Worm (Caenorhabditis elegans) whole organism, L1 larva: ENCODE results near the gene fbxa-116.

Experiments used
- C16A3.4 ChIP-seq: fragments of 150-350 bp; optimal IDR thresholded peaks from 2 replicates; lab custom pipeline; 2014; ENCODE audit warnings: missing biosample characterization, missing genetic modification characterization
- aha-1 ChIP-seq: fragments of 150-350 bp; optimal IDR thresholded peaks from 2 replicates; lab custom pipeline; 2014; ENCODE audit warnings: missing biosample characterization, missing genetic modification characterization
- aly-2 ChIP-seq: fragments of 150-350 bp; optimal IDR thresholded peaks from 2 replicates; lab custom pipeline; 2014; ENCODE audit warnings: missing biosample characterization, missing genetic modification characterization
- ceh-63 ChIP-seq: fragments of 200-800 bp; sonication (Bioruptor generic); optimal IDR thresholded peaks from 2 replicates; lab custom pipeline; 2018; ENCODE audit warnings: mild to moderate bottlenecking, missing genetic modification characterization, missing compliant biosample characterization
- dpl-1 ChIP-seq, 3 experiments: fragments of 150-350 bp in 2 of 3; sonication (generic microtip) in 1 of 3; optimal IDR thresholded peaks; 2 replicates each; lab custom pipeline; 2014 to 2017; ENCODE audit warnings: missing biosample characterization in 3 of 3, missing genetic modification characterization in 3 of 3, missing genetic modification reagents in 3 of 3
- efl-1 ChIP-seq, 4 experiments: fragments of 150-350 bp; optimal IDR thresholded peaks in 3 of 4; peaks in 1 of 4; 1 replicate in 1 of 4; 2 replicates in 3 of 4; lab custom pipeline; 2014; ENCODE audit warnings: missing biosample characterization in 2 of 4, missing genetic modification characterization in 2 of 4, missing genetic modification reagents in 2 of 4
- egl-27 ChIP-seq, 2 experiments: fragments of 150-350 bp in 1 of 2; sonication (generic microtip); optimal IDR thresholded peaks; 3 replicates each; lab custom pipeline; 2017 to 2018; ENCODE audit warnings: missing biosample characterization in 2 of 2, missing genetic modification characterization in 2 of 2, missing genetic modification reagents in 2 of 2
- elt-2 ChIP-seq: sonication (generic microtip); optimal IDR thresholded peaks from 2 replicates; lab custom pipeline; 2016; ENCODE audit warnings: missing genetic modification characterization, mild to moderate bottlenecking, inconsistent platforms, missing compliant biosample characterization, missing genetic modification reagents
- fkh-4 ChIP-seq: sonication (generic microtip); optimal IDR thresholded peaks from 2 replicates; lab custom pipeline; 2016; ENCODE audit warnings: missing compliant biosample characterization, missing genetic modification characterization, borderline replicate concordance
- fkh-8 ChIP-seq: sonication (generic microtip); optimal IDR thresholded peaks from 2 replicates; lab custom pipeline; 2016; ENCODE audit warnings: mild to moderate bottlenecking, missing genetic modification characterization, missing compliant biosample characterization
- fos-1 ChIP-seq: fragments of 150-350 bp; optimal IDR thresholded peaks from 2 replicates; lab custom pipeline; 2014; ENCODE audit warnings: missing biosample characterization, missing genetic modification characterization
- irx-1 ChIP-seq: sonication (generic microtip); optimal IDR thresholded peaks from 2 replicates; lab custom pipeline; 2016; ENCODE audit warnings: missing genetic modification characterization, missing compliant biosample characterization
- lin-14 ChIP-seq: fragments of 200-800 bp; sonication (Bioruptor generic); optimal IDR thresholded peaks from 2 replicates; lab custom pipeline; 2018; ENCODE audit warnings: mild to moderate bottlenecking, missing genetic modification characterization, moderate library complexity, missing compliant biosample characterization
- mab-9 ChIP-seq: fragments of 200-800 bp; sonication (Bioruptor generic); IDR thresholded peaks from 2 replicates; pipeline ENCODE4 v1.3.6; 2022; ENCODE audit warnings: missing genetic modification reagents, missing genetic modification characterization, missing compliant biosample characterization
- mdl-1 ChIP-seq, 2 experiments: fragments of 150-350 bp; optimal IDR thresholded peaks; 2 replicates each; lab custom pipeline; 2014 to 2017; ENCODE audit warnings: missing biosample characterization in 2 of 2, missing genetic modification characterization in 2 of 2, inconsistent platforms in 1 of 2
- mep-1 ChIP-seq: fragments of 150-350 bp; optimal IDR thresholded peaks from 2 replicates; lab custom pipeline; 2014; ENCODE audit warnings: missing biosample characterization, missing genetic modification characterization
- nhr-12 ChIP-seq: sonication (generic microtip); optimal IDR thresholded peaks from 2 replicates; lab custom pipeline; 2017; ENCODE audit warnings: missing biosample characterization, missing genetic modification characterization
- nhr-19 ChIP-seq: fragments of 200-800 bp; sonication (Bioruptor generic); conservative IDR thresholded peaks from 2 replicates; pipeline ENCODE4 v1.3.6; 2022; ENCODE audit warnings: missing genetic modification characterization, missing compliant biosample characterization
- nhr-20 ChIP-seq: sonication (generic microtip); optimal IDR thresholded peaks from 2 replicates; lab custom pipeline; 2016; ENCODE audit warnings: mild to moderate bottlenecking, missing genetic modification characterization, missing compliant biosample characterization
- nhr-237 ChIP-seq: fragments of 150-350 bp; optimal IDR thresholded peaks from 2 replicates; lab custom pipeline; 2014; ENCODE audit warnings: missing biosample characterization, missing genetic modification characterization
- nhr-28 ChIP-seq: fragments of 150-350 bp; optimal IDR thresholded peaks from 2 replicates; lab custom pipeline; 2014; ENCODE audit warnings: missing biosample characterization, missing genetic modification characterization
- nhr-47 ChIP-seq: sonication (generic microtip); optimal IDR thresholded peaks from 2 replicates; lab custom pipeline; 2016; ENCODE audit warnings: mild to moderate bottlenecking, missing genetic modification characterization, moderate library complexity, missing compliant biosample characterization
- nhr-85 ChIP-seq: sonication (generic microtip); peaks from one replicate; lab custom pipeline; 2016; ENCODE audit warnings: missing genetic modification characterization, inconsistent platforms, missing compliant biosample characterization
- pax-3 ChIP-seq: fragments of 200-800 bp; sonication (Bioruptor generic); optimal IDR thresholded peaks from 2 replicates; lab custom pipeline; 2018; ENCODE audit warnings: mild to moderate bottlenecking, missing genetic modification characterization, moderate library complexity, missing compliant biosample characterization
- rnt-1 ChIP-seq: sonication (generic microtip); optimal IDR thresholded peaks from 2 replicates; lab custom pipeline; 2016; ENCODE audit warnings: mild to moderate bottlenecking, missing genetic modification characterization, moderate library complexity, missing compliant biosample characterization
- sup-37 ChIP-seq: fragments of 200-800 bp; sonication (Bioruptor generic); optimal IDR thresholded peaks from 2 replicates; lab custom pipeline; 2018; ENCODE audit warnings: mild to moderate bottlenecking, missing genetic modification characterization, missing compliant biosample characterization
- unc-86 ChIP-seq: sonication (generic microtip); optimal IDR thresholded peaks from 2 replicates; lab custom pipeline; 2016; ENCODE audit warnings: missing genetic modification characterization, missing compliant biosample characterization
- xbp-1 ChIP-seq: sonication (generic microtip); optimal IDR thresholded peaks from 2 replicates; lab custom pipeline; 2016; ENCODE audit warnings: missing genetic modification characterization, missing compliant biosample characterization
- zip-4 ChIP-seq: fragments of 200-800 bp; sonication (Bioruptor generic); optimal IDR thresholded peaks from 2 replicates; lab custom pipeline; 2018; ENCODE audit warnings: mild to moderate bottlenecking, missing genetic modification characterization, moderate library complexity, missing compliant biosample characterization

Gene fbxa-116

DNA sequence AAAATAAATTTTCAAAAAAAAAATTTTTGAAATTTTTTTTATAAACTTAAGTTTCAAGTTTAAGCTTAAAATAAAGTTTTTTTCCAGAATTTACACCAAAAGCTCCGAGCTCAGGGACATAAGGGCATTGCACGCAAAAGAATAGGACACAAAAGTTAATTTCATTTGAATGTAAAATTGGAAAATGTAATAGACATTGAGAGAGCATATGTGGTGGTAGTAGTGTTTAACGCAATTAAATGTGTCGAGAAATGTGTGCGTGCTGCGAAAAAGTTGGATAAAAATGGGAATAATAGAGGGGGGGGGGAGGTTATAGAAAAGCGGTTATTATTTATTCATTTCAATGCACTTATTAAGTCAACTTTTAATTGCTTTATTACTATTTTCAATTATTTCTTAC, 31.9 kb upstream of the fbxa-116 start:
- TF ChIP-seq aly-2 (tag; lab: Kevin White, UChicago) (no peak), efl-1 (optimal IDR thresholded peaks at IDR 0.05; lab: Kevin White, UChicago) (no peak), efl-1 (GFP tag; optimal IDR thresholded peaks at IDR 0.05 in 1 of 2; lab: Kevin White, UChicago) (peak in 1 of 2 experiments; percentile 30), nhr-237 (tag; lab: Kevin White, UChicago) (no peak)

DNA sequence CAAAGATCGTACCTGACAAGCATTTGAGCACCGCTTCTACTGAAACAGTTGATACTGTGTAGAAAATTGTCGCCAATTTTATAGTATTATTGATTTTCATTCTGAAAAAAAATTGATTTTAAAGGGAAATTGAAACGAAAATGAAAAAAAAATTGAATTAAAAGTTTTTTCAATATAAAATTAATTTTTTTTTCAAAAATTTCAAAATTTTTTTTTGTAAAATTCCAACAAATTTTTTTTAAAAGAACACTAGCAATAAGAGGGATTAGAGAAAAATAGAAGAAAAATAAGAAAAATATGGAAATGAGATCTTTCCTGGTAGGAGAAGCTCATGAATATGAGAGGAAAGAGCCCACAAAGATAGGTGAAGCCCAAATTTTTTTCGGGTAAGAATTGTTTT, 26.5 kb upstream of the fbxa-116 start, which contains the start of gene Y113G7B.11:
TSS of gene Y113G7B.11 (minus strand) at position 101 of the 400 bp plus-strand sequence.
- TF ChIP-seq irx-1: no peak
- TF ChIP-seq nhr-28 (tag; lab: Kevin White, UChicago): no peak
- no peak for TF ChIP-seq nhr-47 (tag; lab: Kevin White, UChicago)
- no peak for TF ChIP-seq elt-2 (tag; lab: Kevin White, UChicago)
- no peak for TF ChIP-seq unc-86
- no peak for TF ChIP-seq pax-3 (tag; lab: Kevin White, UChicago)
- TF ChIP-seq nhr-12 (tag; lab: Kevin White, UChicago): no peak
- TF ChIP-seq ceh-63 (GFP tag; lab: Kevin White, UChicago): no peak
- no peak for TF ChIP-seq mdl-1 (tag; optimal IDR thresholded peaks at IDR 0.05; lab: Kevin White, UChicago)

DNA sequence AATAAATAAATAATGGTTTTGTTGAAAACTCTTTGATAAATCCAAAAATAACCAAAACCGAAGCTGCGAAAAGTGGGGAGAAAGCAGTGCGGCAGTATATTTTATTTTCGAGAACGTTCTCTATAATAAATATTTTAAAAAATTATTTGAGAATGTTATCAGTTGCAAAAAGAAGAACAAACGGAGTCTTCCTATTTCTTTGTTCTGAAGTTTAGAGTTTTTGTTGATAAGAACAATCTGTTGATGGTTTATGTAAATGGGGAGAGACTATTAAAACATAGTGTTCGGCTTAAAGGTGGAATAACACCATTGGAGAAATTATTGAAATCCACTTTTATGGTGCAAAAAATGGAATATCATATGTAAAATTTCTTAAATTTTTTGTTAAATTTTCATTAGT, 24.4 kb upstream of the fbxa-116 start:
- TF ChIP-seq fos-1 (tag; lab: Kevin White, UChicago) (no peak), nhr-85 (tag; lab: Kevin White, UChicago) (peak; percentile 17)

DNA sequence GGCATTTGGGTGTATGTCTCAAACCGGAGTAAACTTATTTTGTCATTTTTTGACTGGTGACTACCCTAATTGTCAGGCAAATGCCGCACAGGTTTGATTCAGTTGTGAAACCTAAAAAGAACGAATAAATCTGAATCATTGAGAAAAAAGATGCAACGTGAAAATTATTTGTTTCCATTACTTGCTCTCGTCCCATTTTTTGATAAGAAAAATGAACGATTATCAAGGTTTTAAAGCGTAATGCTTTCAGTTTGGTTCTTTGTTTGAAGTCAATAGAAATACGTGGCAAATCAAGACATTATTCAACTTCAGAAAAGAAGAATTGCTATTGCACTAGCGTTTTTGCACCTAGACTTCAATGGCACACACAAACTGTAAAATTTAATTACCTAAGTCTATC, 23.9 kb upstream of the fbxa-116 start, which contains the start of gene Y113G7B.12:
TSS of gene Y113G7B.12 (minus strand) at position 101 of the 400 bp plus-strand sequence.
- TF ChIP-seq fkh-8 (tag; lab: Kevin White, UChicago) (no peak), zip-4 (GFP tag; lab: Kevin White, UChicago) (no peak), elt-2 (tag; lab: Kevin White, UChicago) (no peak), efl-1 (optimal IDR thresholded peaks at IDR 0.05; lab: Kevin White, UChicago) (no peak), efl-1 (GFP tag; optimal IDR thresholded peaks at IDR 0.05 in 1 of 2; lab: Kevin White, UChicago) (no peak), lin-14 (GFP tag; lab: Kevin White, UChicago) (no peak), nhr-85 (tag; lab: Kevin White, UChicago) (no peak)

DNA sequence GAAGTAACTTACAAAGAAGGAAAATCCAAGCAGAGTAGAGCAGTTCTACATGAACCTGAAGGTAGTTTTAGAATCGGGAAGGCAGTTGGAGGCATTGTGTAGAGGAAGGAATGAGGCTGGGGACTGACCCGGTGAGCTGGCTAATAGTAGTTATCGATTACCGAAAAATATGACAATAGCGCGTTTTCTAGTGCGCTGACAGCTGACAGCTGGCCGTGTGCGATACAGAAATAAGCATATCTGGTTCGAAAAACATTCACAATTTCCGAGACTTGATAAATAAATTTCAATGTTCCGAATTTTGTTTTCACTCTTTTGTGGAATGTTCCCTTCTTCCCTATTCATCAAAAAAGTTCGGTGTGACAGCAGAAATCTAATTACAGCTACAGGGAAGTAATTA, 17.4 kb upstream of the fbxa-116 start, which contains the start of the genes fbxb-59 and srbc-34:
TSS of gene fbxb-59 (minus strand) at position 101 of the 400 bp plus-strand sequence.
TSS of gene srbc-34 (plus strand) at position 233 of the 400 bp plus-strand sequence.
- no peak for TF ChIP-seq ceh-63 (GFP tag; lab: Kevin White, UChicago)
- TF ChIP-seq mep-1 (tag; lab: Kevin White, UChicago): no peak
- TF ChIP-seq egl-27 (tag; optimal IDR thresholded peaks at IDR 0.05; lab: Kevin White, UChicago): no peak
- TF ChIP-seq nhr-19: no peak
- TF ChIP-seq rnt-1 (tag; lab: Kevin White, UChicago): no peak
- TF ChIP-seq fkh-4 (tag; lab: Kevin White, UChicago): no peak
- TF ChIP-seq mab-9 (GFP tag; lab: Robert Waterston, UW): no peak
- TF ChIP-seq C16A3.4 (tag; lab: Kevin White, UChicago): no peak
- no peak for TF ChIP-seq aly-2 (tag; lab: Kevin White, UChicago)
- no peak for TF ChIP-seq aha-1 (tag; lab: Kevin White, UChicago)
- TF ChIP-seq xbp-1 (tag; lab: Kevin White, UChicago): no peak

DNA sequence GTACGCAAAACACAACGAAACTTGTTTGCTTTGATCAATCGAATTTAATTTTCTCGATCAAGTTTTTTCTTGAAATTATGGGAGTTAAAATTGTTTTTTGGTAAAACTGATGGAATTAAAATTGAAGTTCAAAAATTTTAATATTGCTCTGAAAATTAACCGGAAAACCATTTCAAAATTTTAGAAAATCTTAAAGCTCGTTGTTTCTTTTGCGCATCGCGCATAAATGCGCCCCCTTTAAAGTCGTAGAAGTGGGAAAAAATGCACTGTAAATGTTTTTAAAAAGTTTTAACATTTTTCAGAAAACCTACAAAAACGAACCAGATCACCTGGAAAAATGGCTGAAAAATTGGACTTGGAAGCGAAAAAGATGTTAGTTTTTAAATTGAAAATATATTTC, 14.4 kb upstream of the fbxa-116 start, which contains the start of gene fbxa-113:
TSS of gene fbxa-113 (plus strand) at position 301 of the 400 bp plus-strand sequence.
- TF ChIP-seq unc-86 (no peak), nhr-20 (tag; lab: Kevin White, UChicago) (no peak), lin-14 (GFP tag; lab: Kevin White, UChicago) (no peak), C16A3.4 (tag; lab: Kevin White, UChicago) (no peak), dpl-1 (GFP tag; optimal IDR thresholded peaks at IDR 0.05; lab: Kevin White, UChicago) (no peak), sup-37 (GFP tag; lab: Kevin White, UChicago) (no peak), ceh-63 (GFP tag; lab: Kevin White, UChicago) (no peak)
